Fruit fly (Drosophila melanogaster) whole organism, embryonic: ENCODE data around the gene CG13043.
A peak's percentile ranks its signal among the peaks of the same experiment; 100 is the strongest.

Experiments used
- Aef1 ChIP-seq: fragments of 200-800 bp; sonication (Bioruptor generic); IDR thresholded peaks from 3 replicates; pipeline ENCODE4 v1.3.6; 2022; ENCODE audit warnings: missing biosample characterization, missing genetic modification characterization
- CG10565 ChIP-seq: fragments of 200-800 bp; sonication (Bioruptor generic); optimal IDR thresholded peaks from 3 replicates; lab custom pipeline; 2016; ENCODE audit warnings: missing biosample characterization, mild to moderate bottlenecking, missing genetic modification characterization
- CG12071 ChIP-seq: fragments of 200-800 bp; sonication (Bioruptor generic); optimal IDR thresholded peaks from 3 replicates; lab custom pipeline; 2018; ENCODE audit warnings: missing biosample characterization, mild to moderate bottlenecking, missing genetic modification characterization
- CG12219 ChIP-seq: fragments of 200-800 bp; sonication (Bioruptor generic); optimal IDR thresholded peaks from 3 replicates; lab custom pipeline; 2018; ENCODE audit warnings: missing biosample characterization, mild to moderate bottlenecking, missing genetic modification characterization
- CG14050 ChIP-seq: fragments of 200-800 bp; sonication (Bioruptor generic); IDR thresholded peaks from 3 replicates; pipeline ENCODE4 v1.3.6; 2022; ENCODE audit warnings: missing biosample characterization, missing genetic modification characterization
- CG15073 ChIP-seq: fragments of 200-800 bp; sonication (Bioruptor generic); optimal IDR thresholded peaks from 2 replicates; lab custom pipeline; 2016; ENCODE audit warnings: missing biosample characterization, missing genetic modification characterization
- CG15269 ChIP-seq: fragments of 200-800 bp; sonication (Bioruptor generic); optimal IDR thresholded peaks from 2 replicates; lab custom pipeline; 2018; ENCODE audit warnings: missing biosample characterization, mild to moderate bottlenecking, missing genetic modification characterization, moderate library complexity
- CG1529 ChIP-seq: fragments of 200-800 bp; sonication (Bioruptor generic); optimal IDR thresholded peaks from 3 replicates; lab custom pipeline; 2018; ENCODE audit warnings: missing biosample characterization, missing genetic modification characterization
- CG17385 ChIP-seq: fragments of 200-800 bp; sonication (Bioruptor generic); optimal IDR thresholded peaks from 3 replicates; lab custom pipeline; 2018; ENCODE audit warnings: missing biosample characterization, mild to moderate bottlenecking, missing genetic modification characterization
- CG2199 ChIP-seq: fragments of 200-800 bp; sonication (Bioruptor generic); IDR thresholded peaks from 3 replicates; pipeline ENCODE4 v1.3.6; 2022; ENCODE audit warnings: missing biosample characterization, missing genetic modification characterization
- CG31441 ChIP-seq: fragments of 200-800 bp; sonication (Bioruptor generic); IDR thresholded peaks from 2 replicates; pipeline ENCODE4 v1.3.6; 2022; ENCODE audit warnings: missing biosample characterization, missing genetic modification characterization
- CG3995 ChIP-seq: fragments of 200-800 bp; sonication (Bioruptor generic); optimal IDR thresholded peaks from 3 replicates; lab custom pipeline; 2016; ENCODE audit warnings: missing biosample characterization, missing genetic modification characterization
- CG6654 ChIP-seq: fragments of 200-800 bp; sonication (Bioruptor generic); optimal IDR thresholded peaks from 2 replicates; lab custom pipeline; 2017; ENCODE audit warnings: missing biosample characterization, mild to moderate bottlenecking, missing genetic modification characterization
- CG7839 ChIP-seq: fragments of 200-800 bp; sonication (Bioruptor generic); optimal IDR thresholded peaks from 3 replicates; lab custom pipeline; 2018; ENCODE audit warnings: missing biosample characterization, mild to moderate bottlenecking, missing genetic modification characterization, moderate library complexity
- CG8281 ChIP-seq: fragments of 200-800 bp; sonication (Bioruptor generic); optimal IDR thresholded peaks from 2 replicates; lab custom pipeline; 2018; ENCODE audit warnings: missing biosample characterization, mild to moderate bottlenecking, missing genetic modification characterization, moderate library complexity
- CG8765 ChIP-seq: fragments of 200-800 bp; sonication (Bioruptor generic); IDR thresholded peaks from 2 replicates; pipeline ENCODE4 v1.3.6; 2022; ENCODE audit warnings: missing biosample characterization, missing genetic modification characterization
- CG8924 ChIP-seq: fragments of 200-800 bp; optimal IDR thresholded peaks from 3 replicates; lab custom pipeline; 2019; ENCODE audit warnings: missing biosample characterization, mild to moderate bottlenecking, missing genetic modification characterization, moderate library complexity
- Dbx ChIP-seq: fragments of 200-800 bp; sonication (Bioruptor generic); IDR thresholded peaks from 3 replicates; pipeline ENCODE4 v1.3.6; 2022; ENCODE audit warnings: missing biosample characterization, missing genetic modification characterization
- Dp ChIP-seq: fragments of 200-800 bp; sonication (Bioruptor generic); optimal IDR thresholded peaks from 2 replicates; lab custom pipeline; 2018; ENCODE audit warnings: missing biosample characterization, mild to moderate bottlenecking, missing genetic modification characterization, moderate library complexity
- Nf-YC ChIP-seq: fragments of 200-800 bp; optimal IDR thresholded peaks from 3 replicates; lab custom pipeline; 2019; ENCODE audit warnings: missing biosample characterization, mild to moderate bottlenecking, missing genetic modification characterization, moderate library complexity
- Oaz ChIP-seq: fragments of 200-800 bp; sonication (Bioruptor generic); IDR thresholded peaks from 2 replicates; pipeline ENCODE4 v1.3.6; 2022; ENCODE audit warnings: missing biosample characterization, missing genetic modification characterization
- Rx ChIP-seq: fragments of 200-800 bp; sonication (Bioruptor generic); IDR thresholded peaks from 2 replicates; pipeline ENCODE4 v1.3.6; 2022; ENCODE audit warnings: missing biosample characterization, missing genetic modification characterization
- Sox100B ChIP-seq: fragments of 200-800 bp; sonication (Bioruptor generic); optimal IDR thresholded peaks from 3 replicates; lab custom pipeline; 2018; ENCODE audit warnings: missing biosample characterization, mild to moderate bottlenecking, missing genetic modification characterization
- Trl ChIP-seq, 3 experiments: fragments of >200 bp in 2 of 3; fragments of 200-800 bp in 1 of 3; sonication (Bioruptor generic) in 1 of 3; optimal IDR thresholded peaks; 2 replicates in 1 of 3; 3 replicates in 2 of 3; lab custom pipeline; 2016 to 2017; ENCODE audit warnings: missing biosample characterization in 1 of 3, missing genetic modification characterization in 1 of 3
- Xbp1 ChIP-seq: fragments of 200-800 bp; sonication (Bioruptor generic); optimal IDR thresholded peaks from 3 replicates; lab custom pipeline; 2016; ENCODE audit warnings: missing biosample characterization, mild to moderate bottlenecking, missing genetic modification characterization
- ab ChIP-seq: fragments of 200-800 bp; sonication (Bioruptor generic); optimal IDR thresholded peaks from 2 replicates; lab custom pipeline; 2016; ENCODE audit warnings: missing biosample characterization, missing genetic modification characterization
- abd-A ChIP-seq: fragments of 200-800 bp; sonication (Bioruptor generic); optimal IDR thresholded peaks from 3 replicates; lab custom pipeline; 2019; ENCODE audit warnings: missing biosample characterization, mild to moderate bottlenecking, missing genetic modification characterization, moderate library complexity
- ase ChIP-seq: fragments of 200-800 bp; sonication (Bioruptor generic); IDR thresholded peaks from 3 replicates; pipeline ENCODE4 v1.3.6; 2022; ENCODE audit warnings: missing biosample characterization, missing genetic modification characterization
- chinmo ChIP-seq: fragments of 200-800 bp; sonication (Bioruptor generic); IDR thresholded peaks from 4 replicates; pipeline ENCODE4 v1.3.6; 2022; ENCODE audit warnings: missing biosample characterization, missing genetic modification characterization; ENCODE audit not compliant: partially characterized antibody
- dmrt99B ChIP-seq: fragments of 200-800 bp; sonication (Bioruptor generic); optimal IDR thresholded peaks from 2 replicates; lab custom pipeline; 2018; ENCODE audit warnings: missing biosample characterization, mild to moderate bottlenecking, missing genetic modification characterization, moderate library complexity
- dpn ChIP-seq, 2 experiments: fragments of 200-800 bp; sonication (Bioruptor generic); optimal IDR thresholded peaks; 3 replicates each; lab custom pipeline; 2016; ENCODE audit warnings: missing biosample characterization in 2 of 2, missing genetic modification characterization in 2 of 2
- dysf ChIP-seq: fragments of 200-800 bp; sonication (Bioruptor generic); IDR thresholded peaks from 3 replicates; pipeline ENCODE4 v1.3.6; 2022; ENCODE audit warnings: missing biosample characterization, missing genetic modification characterization
- esg ChIP-seq: fragments of 200-800 bp; sonication (Bioruptor generic); conservative IDR thresholded peaks from 2 replicates; pipeline ENCODE4 v1.3.6; 2022; ENCODE audit warnings: missing biosample characterization, missing genetic modification characterization
- gem ChIP-seq: fragments of 200-800 bp; sonication (Bioruptor generic); optimal IDR thresholded peaks from 2 replicates; lab custom pipeline; 2019; ENCODE audit warnings: missing biosample characterization, mild to moderate bottlenecking, missing genetic modification characterization, moderate library complexity
- hkb ChIP-seq, 2 experiments: fragments of 200-800 bp in 1 of 2; fragments of >200 bp in 1 of 2; sonication (Bioruptor generic) in 1 of 2; IDR thresholded peaks in 1 of 2; optimal IDR thresholded peaks in 1 of 2; 2 replicates each; pipeline versions ENCODE4 v1.3.6 to Lab custom; 2017 to 2022; ENCODE audit warnings: missing biosample characterization in 1 of 2, missing genetic modification characterization in 1 of 2
- mirr ChIP-seq: fragments of 200-800 bp; sonication (Bioruptor generic); optimal IDR thresholded peaks from 3 replicates; lab custom pipeline; 2018; ENCODE audit warnings: missing biosample characterization, mild to moderate bottlenecking, missing genetic modification characterization
- pan ChIP-seq, 4 experiments: fragments of >200 bp in 3 of 4; fragments of 200-800 bp in 1 of 4; sonication (Bioruptor generic) in 1 of 4; optimal IDR thresholded peaks in 3 of 4; IDR thresholded peaks in 1 of 4; 2 replicates each; pipeline versions ENCODE4 v1.3.6 to Lab custom; 2017 to 2022; ENCODE audit warnings: missing biosample characterization in 2 of 4, missing genetic modification characterization in 2 of 4, mixed read lengths in 1 of 4
- pho ChIP-seq: fragments of 200-800 bp; sonication (Bioruptor generic); optimal IDR thresholded peaks from 2 replicates; lab custom pipeline; 2016; ENCODE audit warnings: missing biosample characterization, missing genetic modification characterization
- phol ChIP-seq: fragments of 200-800 bp; sonication (Bioruptor generic); optimal IDR thresholded peaks from 3 replicates; lab custom pipeline; 2018; ENCODE audit warnings: missing biosample characterization, mild to moderate bottlenecking, missing genetic modification characterization, moderate library complexity
- pzg ChIP-seq: fragments of 200-800 bp; sonication (Bioruptor generic); optimal IDR thresholded peaks from 3 replicates; lab custom pipeline; 2018; ENCODE audit warnings: missing biosample characterization, mild to moderate bottlenecking, missing genetic modification characterization, moderate library complexity
- ranshi ChIP-seq: fragments of 200-800 bp; sonication (Bioruptor generic); IDR thresholded peaks from 2 replicates; pipeline ENCODE4 v1.3.6; 2022; ENCODE audit warnings: missing biosample characterization, missing genetic modification characterization
- row ChIP-seq: fragments of 200-800 bp; sonication (Bioruptor generic); IDR thresholded peaks from 3 replicates; pipeline ENCODE4 v1.3.6; 2022; ENCODE audit warnings: missing biosample characterization, missing genetic modification characterization
- so ChIP-seq: fragments of 200-800 bp; sonication (Bioruptor generic); IDR thresholded peaks from 3 replicates; pipeline ENCODE4 v1.3.6; 2022; ENCODE audit warnings: missing biosample characterization, missing genetic modification characterization
- tap ChIP-seq: fragments of 200-800 bp; optimal IDR thresholded peaks from 3 replicates; lab custom pipeline; 2019; ENCODE audit warnings: missing biosample characterization, mild to moderate bottlenecking, missing genetic modification characterization, moderate library complexity
- ttk ChIP-seq: fragments of 200-800 bp; sonication (Bioruptor generic); IDR thresholded peaks from 2 replicates; pipeline ENCODE4 v2.1.2; 2022; ENCODE audit warnings: missing biosample characterization, missing genetic modification characterization

CG13043 gene

DNA sequence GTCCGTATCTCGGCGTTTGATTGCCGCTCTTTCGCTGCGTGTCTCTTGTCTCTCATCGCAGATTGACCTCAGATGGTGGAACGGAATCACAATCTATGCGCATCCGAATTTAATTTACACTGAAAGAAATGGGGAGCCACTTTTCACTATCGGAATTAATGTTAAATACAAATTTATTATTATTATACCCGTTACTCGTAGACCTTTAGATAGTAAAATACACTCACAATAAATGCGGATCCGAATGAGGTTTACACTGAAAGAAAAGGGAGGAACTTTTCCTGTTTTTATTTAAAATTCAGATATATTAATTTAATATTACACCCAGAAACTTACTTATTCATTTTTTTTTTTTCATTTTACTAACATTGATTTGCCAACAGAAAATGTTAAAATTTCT, 16.6 kb downstream of the CG13043 start (continued):
- no peak for TF ChIP-seq CG10565 (GFP tag; lab: Kevin White, UChicago)
- no peak for TF ChIP-seq CG2199 (GFP tag; lab: Robert Waterston, UW)
- TF ChIP-seq CG31441 (GFP tag; lab: Robert Waterston, UW) = no peak
- TF ChIP-seq CG3995 (GFP tag; lab: Kevin White, UChicago) = no peak
- TF ChIP-seq Sox100B (GFP tag; lab: Kevin White, UChicago) = no peak
- no peak for TF ChIP-seq mirr (GFP tag; lab: Kevin White, UChicago)
- no peak for TF ChIP-seq CG14050 (GFP tag; lab: Robert Waterston, UW)
- no peak for TF ChIP-seq pho (GFP tag; lab: Kevin White, UChicago)
- no peak for TF ChIP-seq CG6654
- TF ChIP-seq CG15073 (GFP tag; lab: Kevin White, UChicago) = no peak
- TF ChIP-seq CG1529 (GFP tag; lab: Kevin White, UChicago) = no peak
- TF ChIP-seq pzg (GFP tag; lab: Kevin White, UChicago) = no peak
- peak in 1 of 2 experiments; percentile 38 for TF ChIP-seq dpn (GFP tag; optimal IDR thresholded peaks at IDR 0.05; lab: Kevin White, UChicago)

DNA sequence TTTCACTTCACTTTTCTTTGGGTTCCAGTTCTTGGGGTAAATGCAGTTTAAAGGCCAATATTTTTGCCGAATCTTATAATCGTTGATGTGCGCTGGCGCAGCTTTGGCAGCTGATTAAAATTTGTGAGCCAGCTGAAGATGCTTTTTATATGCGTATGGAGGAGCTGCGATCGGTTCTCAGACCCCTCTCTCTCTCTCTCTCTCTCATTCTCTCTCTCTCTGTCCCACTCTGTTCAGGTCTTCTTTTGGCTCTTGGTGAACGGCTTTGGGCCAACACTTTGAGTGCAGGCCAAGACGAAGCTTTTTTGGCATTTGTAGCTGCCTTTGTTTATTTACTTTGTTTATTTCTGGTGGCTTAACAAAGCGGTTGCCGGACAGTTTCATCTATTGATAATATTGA, 17.3 kb downstream of the CG13043 start, which contains the start of gene CG13046:
TSS of gene CG13046 (minus strand) at position 101 of the 400 bp plus-strand sequence.
- TF ChIP-seq Trl (optimal IDR thresholded peaks at IDR 0.05; lab: Kevin White, UChicago) = peak; percentile 8 to 42
- TF ChIP-seq Trl (GFP tag; optimal IDR thresholded peaks at IDR 0.05; lab: Kevin White, UChicago) = no peak
- 0 out of 4 replicates have a peak, but pooled peaks have one; percentile 18 for TF ChIP-seq chinmo (GFP tag; lab: Robert Waterston, UW)
- TF ChIP-seq CG8924 (tag; lab: Kevin White, UChicago) = no peak
- TF ChIP-seq Oaz (GFP tag; lab: Robert Waterston, UW) = no peak
- no peak for TF ChIP-seq Dp

DNA sequence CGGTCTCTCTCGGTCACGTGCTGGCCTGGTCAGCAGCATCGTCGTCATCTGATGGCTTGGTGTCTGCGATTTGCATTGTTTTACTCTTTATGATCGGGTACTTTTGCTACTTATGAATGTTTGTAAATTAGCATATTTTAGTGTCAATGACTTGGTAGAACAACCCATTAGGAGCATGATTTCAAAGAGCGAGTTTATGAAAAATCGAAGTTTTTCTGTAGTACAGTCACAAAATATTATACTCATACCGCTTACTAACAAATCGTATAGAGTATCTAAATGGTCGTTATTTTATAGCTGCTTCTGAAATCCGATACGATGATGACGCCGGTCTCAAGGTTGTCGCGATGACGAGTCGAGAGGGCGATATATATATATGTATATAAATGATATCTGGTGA, 19.4 kb downstream of the CG13043 start:
- TF ChIP-seq CG12071 (peak; percentile 31), ase (no peak), Xbp1 (GFP tag; lab: Kevin White, UChicago) (peak; percentile 10), CG7839 (tag; lab: Kevin White, UChicago) (peak; percentile 48), abd-A (peak; percentile 21), CG12219 (GFP tag; lab: Kevin White, UChicago) (peak; percentile 14), tap (tag; lab: Kevin White, UChicago) (peak; percentile 40), dmrt99B (tag; lab: Kevin White, UChicago) (peak; percentile 67), dysf (GFP tag; lab: Robert Waterston, UW) (peak; percentile 56; the same call in 2 of the 3 replicates), Nf-YC (tag; lab: Kevin White, UChicago) (no peak), CG31441 (GFP tag; lab: Robert Waterston, UW) (0 out of 2 replicates have a peak, but pooled peaks have one; percentile 29), CG8281 (no peak), hkb (optimal IDR thresholded peaks at IDR 0.05; lab: Kevin White, UChicago) (no peak), hkb (GFP tag; IDR thresholded peaks at IDR 0.05; lab: Robert Waterston, UW) (0 out of 2 replicates have a peak, but pooled peaks have one; percentile 22), CG15269 (peak; percentile 64), esg (GFP tag; lab: Robert Waterston, UW) (peak; percentile 27; the same call in 1 of the 2 replicates), ranshi (GFP tag; lab: Robert Waterston, UW) (peak; percentile 24; the same call in 1 of the 2 replicates), CG8765 (GFP tag; lab: Robert Waterston, UW) (no peak), Dbx (GFP tag; lab: Robert Waterston, UW) (no peak), pan (optimal IDR thresholded peaks at IDR 0.05; lab: Kevin White, UChicago) (no peak), pan (GFP tag; optimal IDR thresholded peaks at IDR 0.05 in 1 of 2, IDR thresholded peaks at IDR 0.05 in 1 of 2) (peak in 1 of 2 experiments; percentile 56), CG14050 (GFP tag; lab: Robert Waterston, UW) (0 out of 3 replicates have a peak, but pooled peaks have one; percentile 17), Aef1 (GFP tag; lab: Robert Waterston, UW) (0 out of 3 replicates have a peak, but pooled peaks have one; percentile 10), row (peak; percentile 66), phol (peak; percentile 28), ab (GFP tag; lab: Kevin White, UChicago) (no peak), so (peak; percentile 45; the same call in 1 of the 3 replicates), Rx (GFP tag; lab: Robert Waterston, UW) (no peak), CG17385 (GFP tag; lab: Kevin White, UChicago) (peak; percentile 18), gem (tag; lab: Kevin White, UChicago) (peak; percentile 56), ttk (GFP tag; lab: Robert Waterston, UW) (0 out of 2 replicates have a peak, but pooled peaks have one; percentile 5)
